Fruit fly (Drosophila melanogaster) whole organism, embryonic: Measurements from ENCODE around the gene sff.
A peak's percentile ranks its signal among the peaks of the same experiment; 100 is the strongest.

Experiments used
- Ada2b ChIP-seq: fragments of 200-800 bp; sonication (Bioruptor generic); IDR thresholded peaks from 2 replicates; pipeline ENCODE4 v1.3.6; 2022; ENCODE audit warnings: missing biosample characterization, missing genetic modification characterization
- Antp ChIP-seq: fragments of 200-800 bp; sonication (Bioruptor generic); optimal IDR thresholded peaks from 3 replicates; lab custom pipeline; 2016; ENCODE audit warnings: missing biosample characterization, missing genetic modification characterization
- Atf-2 ChIP-seq: fragments of 200-800 bp; sonication (Bioruptor generic); optimal IDR thresholded peaks from 2 replicates; lab custom pipeline; 2016; ENCODE audit warnings: missing biosample characterization, missing genetic modification characterization
- B-H2 ChIP-seq: fragments of 200-800 bp; sonication (Bioruptor generic); optimal IDR thresholded peaks from 2 replicates; lab custom pipeline; 2018; ENCODE audit warnings: missing biosample characterization, mild to moderate bottlenecking, missing genetic modification characterization
- CG10366 ChIP-seq: fragments of 200-800 bp; sonication (Bioruptor generic); IDR thresholded peaks from 2 replicates; pipeline ENCODE4 v1.3.6; 2022; ENCODE audit warnings: missing biosample characterization, missing genetic modification characterization
- CG2116 ChIP-seq: fragments of 200-800 bp; sonication (Bioruptor generic); optimal IDR thresholded peaks from 3 replicates; lab custom pipeline; 2018; ENCODE audit warnings: missing biosample characterization, mild to moderate bottlenecking, missing genetic modification characterization
- CG2202 ChIP-seq: fragments of 200-800 bp; sonication (Bioruptor generic); optimal IDR thresholded peaks from 2 replicates; lab custom pipeline; 2018; ENCODE audit warnings: missing biosample characterization, mild to moderate bottlenecking, missing genetic modification characterization
- CG30020 ChIP-seq: fragments of 200-800 bp; optimal IDR thresholded peaks from 2 replicates; lab custom pipeline; 2019; ENCODE audit warnings: missing biosample characterization, mild to moderate bottlenecking, missing genetic modification characterization, moderate library complexity
- CG30431 ChIP-seq: fragments of 200-800 bp; sonication (Bioruptor generic); optimal IDR thresholded peaks from 2 replicates; lab custom pipeline; 2017; ENCODE audit warnings: missing biosample characterization, missing genetic modification characterization
- CG32532 ChIP-seq: fragments of 200-800 bp; sonication (Bioruptor generic); IDR thresholded peaks from 2 replicates; pipeline ENCODE4 v1.3.6; 2022; ENCODE audit warnings: missing biosample characterization, missing genetic modification characterization
- CG34422 ChIP-seq: fragments of 200-800 bp; sonication (Bioruptor generic); IDR thresholded peaks from 3 replicates; pipeline ENCODE4 v1.3.6; 2022; ENCODE audit warnings: missing biosample characterization, missing genetic modification characterization
- CG3838 ChIP-seq: fragments of 200-800 bp; sonication (Bioruptor generic); optimal IDR thresholded peaks from 3 replicates; lab custom pipeline; 2016; ENCODE audit warnings: missing biosample characterization, missing genetic modification characterization
- CG4404 ChIP-seq: fragments of 200-800 bp; sonication (Bioruptor generic); IDR thresholded peaks from 2 replicates; pipeline ENCODE4 v1.3.6; 2022; ENCODE audit warnings: missing biosample characterization, missing genetic modification characterization
- CG6254 ChIP-seq: fragments of 200-800 bp; sonication (Bioruptor generic); optimal IDR thresholded peaks from 3 replicates; lab custom pipeline; 2017; ENCODE audit warnings: mild to moderate bottlenecking, missing biosample characterization, missing genetic modification reagents, missing genetic modification characterization
- CG6689 ChIP-seq: fragments of 200-800 bp; sonication (Bioruptor generic); IDR thresholded peaks from 2 replicates; pipeline ENCODE4 v1.3.6; 2022; ENCODE audit warnings: missing biosample characterization, missing genetic modification characterization
- CG7372 ChIP-seq: fragments of 200-800 bp; sonication (Bioruptor generic); IDR thresholded peaks from 2 replicates; pipeline ENCODE4 v1.3.6; 2022; ENCODE audit warnings: missing biosample characterization, missing genetic modification characterization
- CG8765 ChIP-seq: fragments of 200-800 bp; sonication (Bioruptor generic); IDR thresholded peaks from 2 replicates; pipeline ENCODE4 v1.3.6; 2022; ENCODE audit warnings: missing biosample characterization, missing genetic modification characterization
- CG9437 ChIP-seq: fragments of 200-800 bp; sonication (Bioruptor generic); optimal IDR thresholded peaks from 2 replicates; lab custom pipeline; 2018; ENCODE audit warnings: missing biosample characterization, mild to moderate bottlenecking, missing genetic modification characterization
- CHES-1-like ChIP-seq: fragments of 200-800 bp; sonication (Bioruptor generic); optimal IDR thresholded peaks from 2 replicates; lab custom pipeline; 2016; ENCODE audit warnings: missing biosample characterization, missing genetic modification characterization
- CkIIα-i1 ChIP-seq: fragments of 200-800 bp; sonication (Bioruptor generic); IDR thresholded peaks from 2 replicates; pipeline ENCODE4 v1.3.6; 2022; ENCODE audit warnings: missing biosample characterization, missing genetic modification characterization
- Dll ChIP-seq: fragments of 200-800 bp; sonication (Bioruptor generic); IDR thresholded peaks from 4 replicates; pipeline ENCODE4 v1.3.6; 2022; ENCODE audit warnings: missing biosample characterization, missing genetic modification characterization; ENCODE audit not compliant: partially characterized antibody
- Hr3 ChIP-seq: fragments of 200-800 bp; sonication (Bioruptor generic); optimal IDR thresholded peaks from 3 replicates; lab custom pipeline; 2016; ENCODE audit warnings: missing biosample characterization, missing genetic modification characterization
- Hr39 ChIP-seq: fragments of >200 bp; optimal IDR thresholded peaks from 2 replicates; lab custom pipeline; 2017
- Hr51 ChIP-seq, 2 experiments: fragments of 200-800 bp; sonication (Bioruptor generic); optimal IDR thresholded peaks; 2 replicates in 1 of 2; 3 replicates in 1 of 2; lab custom pipeline; 2016 to 2018; ENCODE audit warnings: missing biosample characterization in 2 of 2, missing genetic modification characterization in 2 of 2, mild to moderate bottlenecking in 1 of 2, moderate library complexity in 1 of 2
- Opbp ChIP-seq: fragments of 200-800 bp; sonication (Bioruptor generic); IDR thresholded peaks from 3 replicates; pipeline ENCODE4 v1.3.6; 2022; ENCODE audit warnings: missing biosample characterization, missing genetic modification characterization; ENCODE audit not compliant: partially characterized antibody
- Rfx ChIP-seq: fragments of 200-800 bp; sonication (Bioruptor generic); IDR thresholded peaks from 2 replicates; pipeline ENCODE4 v1.3.6; 2022; ENCODE audit warnings: missing biosample characterization, missing genetic modification characterization
- Trl ChIP-seq, 3 experiments: fragments of >200 bp in 2 of 3; fragments of 200-800 bp in 1 of 3; sonication (Bioruptor generic) in 1 of 3; optimal IDR thresholded peaks; 2 replicates in 1 of 3; 3 replicates in 2 of 3; lab custom pipeline; 2016 to 2017; ENCODE audit warnings: missing biosample characterization in 1 of 3, missing genetic modification characterization in 1 of 3
- amos ChIP-seq: fragments of 200-800 bp; sonication (Bioruptor generic); IDR thresholded peaks from 2 replicates; pipeline ENCODE4 v1.3.6; 2022; ENCODE audit warnings: missing biosample characterization, missing genetic modification characterization; ENCODE audit not compliant: partially characterized antibody
- chinmo ChIP-seq: fragments of 200-800 bp; sonication (Bioruptor generic); IDR thresholded peaks from 4 replicates; pipeline ENCODE4 v1.3.6; 2022; ENCODE audit warnings: missing biosample characterization, missing genetic modification characterization; ENCODE audit not compliant: partially characterized antibody
- crol ChIP-seq: fragments of 200-800 bp; sonication (Bioruptor generic); IDR thresholded peaks from 2 replicates; pipeline ENCODE4 v1.3.6; 2022; ENCODE audit warnings: missing biosample characterization, missing genetic modification characterization
- cwo ChIP-seq: fragments of 200-800 bp; sonication (Bioruptor generic); optimal IDR thresholded peaks from 3 replicates; lab custom pipeline; 2017; ENCODE audit warnings: missing biosample characterization, missing genetic modification characterization, mild to moderate bottlenecking, moderate library complexity, missing genetic modification reagents
- dpn ChIP-seq, 2 experiments: fragments of 200-800 bp; sonication (Bioruptor generic); optimal IDR thresholded peaks; 3 replicates each; lab custom pipeline; 2016; ENCODE audit warnings: missing biosample characterization in 2 of 2, missing genetic modification characterization in 2 of 2
- fd96Cb ChIP-seq: fragments of 200-800 bp; sonication (Bioruptor generic); optimal IDR thresholded peaks from 2 replicates; lab custom pipeline; 2018; ENCODE audit warnings: missing biosample characterization, mild to moderate bottlenecking, missing genetic modification characterization, moderate library complexity
- hb ChIP-seq: fragments of 200-800 bp; sonication (Bioruptor generic); IDR thresholded peaks from 3 replicates; pipeline ENCODE4 v1.3.6; 2022; ENCODE audit warnings: missing biosample characterization, missing genetic modification characterization; ENCODE audit not compliant: partially characterized antibody
- jing ChIP-seq: fragments of 200-800 bp; sonication (Bioruptor generic); optimal IDR thresholded peaks from 2 replicates; lab custom pipeline; 2018; ENCODE audit warnings: missing biosample characterization, mild to moderate bottlenecking, missing genetic modification characterization
- ken ChIP-seq: fragments of 200-800 bp; sonication (Bioruptor generic); IDR thresholded peaks from 3 replicates; pipeline ENCODE4 v1.3.6; 2022; ENCODE audit warnings: missing biosample characterization, missing genetic modification characterization
- klu ChIP-seq: fragments of 200-800 bp; sonication (Bioruptor generic); IDR thresholded peaks from 2 replicates; pipeline ENCODE4 v1.3.6; 2022; ENCODE audit warnings: missing biosample characterization, missing genetic modification characterization
- nau ChIP-seq: fragments of 200-800 bp; sonication (Bioruptor generic); optimal IDR thresholded peaks from 3 replicates; lab custom pipeline; 2017; ENCODE audit warnings: missing biosample characterization, mild to moderate bottlenecking, missing genetic modification characterization, missing genetic modification reagents
- nerfin-1 ChIP-seq: fragments of 200-800 bp; sonication (Bioruptor generic); optimal IDR thresholded peaks from 3 replicates; lab custom pipeline; 2019; ENCODE audit warnings: missing biosample characterization, mild to moderate bottlenecking, missing genetic modification characterization, moderate library complexity
- nmo ChIP-seq: fragments of 200-800 bp; sonication (Bioruptor generic); optimal IDR thresholded peaks from 2 replicates; lab custom pipeline; 2018; ENCODE audit warnings: missing biosample characterization, mild to moderate bottlenecking, missing genetic modification characterization, moderate library complexity
- oc ChIP-seq: fragments of 200-800 bp; sonication (Bioruptor generic); optimal IDR thresholded peaks from 2 replicates; lab custom pipeline; 2018; ENCODE audit warnings: missing biosample characterization, mild to moderate bottlenecking, missing genetic modification characterization, moderate library complexity
- pros ChIP-seq: fragments of 200-800 bp; sonication (Bioruptor generic); optimal IDR thresholded peaks from 3 replicates; lab custom pipeline; 2019; ENCODE audit warnings: missing biosample characterization, mild to moderate bottlenecking, missing genetic modification characterization, moderate library complexity
- repo ChIP-seq: fragments of 200-800 bp; sonication (Bioruptor generic); optimal IDR thresholded peaks from 2 replicates; lab custom pipeline; 2016; ENCODE audit warnings: missing biosample characterization, missing genetic modification characterization
- schlank ChIP-seq: fragments of 200-800 bp; sonication (Bioruptor generic); optimal IDR thresholded peaks from 2 replicates; lab custom pipeline; 2018; ENCODE audit warnings: missing biosample characterization, mild to moderate bottlenecking, missing genetic modification characterization
- scrt ChIP-seq: fragments of 200-800 bp; sonication (Bioruptor generic); optimal IDR thresholded peaks from 2 replicates; lab custom pipeline; 2018; ENCODE audit warnings: missing biosample characterization, mild to moderate bottlenecking, missing genetic modification characterization, moderate library complexity
- sens ChIP-seq: fragments of 200-800 bp; sonication (Bioruptor generic); peaks from one replicate; lab custom pipeline; 2016; ENCODE audit warnings: missing biosample characterization, missing genetic modification characterization
- sisA ChIP-seq: fragments of 200-800 bp; sonication (Bioruptor generic); IDR thresholded peaks from 2 replicates; pipeline ENCODE4 v1.3.6; 2022; ENCODE audit warnings: missing biosample characterization, missing genetic modification characterization
- twi ChIP-seq: fragments of 200-800 bp; optimal IDR thresholded peaks from 2 replicates; lab custom pipeline; 2019; ENCODE audit warnings: missing biosample characterization, mild to moderate bottlenecking, missing genetic modification characterization, moderate library complexity
- vnd ChIP-seq: fragments of 200-800 bp; sonication (Bioruptor generic); IDR thresholded peaks from 3 replicates; pipeline ENCODE4 v1.3.6; 2022; ENCODE audit warnings: missing biosample characterization, missing genetic modification characterization; ENCODE audit not compliant: partially characterized antibody

Gene sff

dm6 chr3L:15924811-15925437 is at the start of gene sff (continued):
- TF ChIP-seq Hr51 (GFP tag; optimal IDR thresholded peaks at IDR 0.05; lab: Kevin White, UChicago), result peak; percentile 74 to 88
- TF ChIP-seq sisA, result peak; percentile 89
- TF ChIP-seq nau (GFP tag; lab: Kevin White, UChicago), result peak; percentile 80
- peak; percentile 69 for TF ChIP-seq scrt (GFP tag; lab: Kevin White, UChicago)
- TF ChIP-seq ken (GFP tag; lab: Robert Waterston, UW), result peak; percentile 91
- peak; percentile 92 for TF ChIP-seq fd96Cb (tag; lab: Kevin White, UChicago)
- TF ChIP-seq twi, result peak; percentile 83
- TF ChIP-seq Atf-2 (GFP tag; lab: Kevin White, UChicago), result peak; percentile 52
- peak; percentile 84 for TF ChIP-seq CG8765 (GFP tag; lab: Robert Waterston, UW)
- 0 out of 3 replicates have a peak, but pooled peaks have one; percentile 20 for TF ChIP-seq vnd (GFP tag; lab: Robert Waterston, UW)
- TF ChIP-seq nerfin-1 (tag; lab: Kevin White, UChicago), result peak; percentile 87
- TF ChIP-seq nmo (GFP tag; lab: Kevin White, UChicago), result peak; percentile 96
- TF ChIP-seq CkIIα-i1 (GFP tag; lab: Robert Waterston, UW), result no peak
- no peak for TF ChIP-seq chinmo (GFP tag; lab: Robert Waterston, UW)
- TF ChIP-seq CG2202 (tag; lab: Kevin White, UChicago), result peak; percentile 84
- no peak for TF ChIP-seq pros
- TF ChIP-seq schlank, result peak; percentile 38
- TF ChIP-seq klu (GFP tag; lab: Robert Waterston, UW), result peak; percentile 79
- peak; percentile 77 for TF ChIP-seq CG9437
- peak; percentile 77 for TF ChIP-seq cwo
- peak; percentile 95 for TF ChIP-seq sens (GFP tag; lab: Kevin White, UChicago)
- TF ChIP-seq CG6254 (GFP tag; lab: Kevin White, UChicago), result peak; percentile 100
- TF ChIP-seq CG7372 (GFP tag; lab: Robert Waterston, UW), result peak; percentile 88
- TF ChIP-seq CG32532 (GFP tag; lab: Robert Waterston, UW), result peak; percentile 86
- peak; percentile 84 for TF ChIP-seq CG10366 (GFP tag; lab: Robert Waterston, UW)
- peak; percentile 69; the same call in 3 of the 4 replicates for TF ChIP-seq Dll (GFP tag; lab: Robert Waterston, UW)
- TF ChIP-seq B-H2 (GFP tag; lab: Kevin White, UChicago), result peak; percentile 84
- no peak; the same call in 1 of the 2 replicates for TF ChIP-seq amos (GFP tag; lab: Robert Waterston, UW)
- TF ChIP-seq Trl (optimal IDR thresholded peaks at IDR 0.05; lab: Kevin White, UChicago), result peak; percentile 54 to 71
- TF ChIP-seq Trl (GFP tag; optimal IDR thresholded peaks at IDR 0.05; lab: Kevin White, UChicago), result peak; percentile 74
- TF ChIP-seq CG2116 (GFP tag; lab: Kevin White, UChicago), result peak; percentile 75
- peak; percentile 66 for TF ChIP-seq Antp (GFP tag; lab: Kevin White, UChicago)
- peak; percentile 89 for TF ChIP-seq Hr3 (GFP tag; lab: Kevin White, UChicago)
- TF ChIP-seq CG3838 (GFP tag; lab: Kevin White, UChicago), result peak; percentile 13
- peak; percentile 89 for TF ChIP-seq CG4404
- TF ChIP-seq oc (tag; lab: Kevin White, UChicago), result peak; percentile 82
- TF ChIP-seq Rfx, result peak; percentile 88
- TF ChIP-seq repo, result peak; percentile 49
- peak; percentile 31; the same call in 1 of the 2 replicates for TF ChIP-seq crol (GFP tag; lab: Robert Waterston, UW)
- TF ChIP-seq CG30020 (tag; lab: Kevin White, UChicago), result peak; percentile 75
- TF ChIP-seq Hr39 (lab: Kevin White, UChicago), result no peak
- peak; percentile 75 to 89 for TF ChIP-seq dpn (GFP tag; optimal IDR thresholded peaks at IDR 0.05; lab: Kevin White, UChicago)
- TF ChIP-seq Opbp (GFP tag; lab: Robert Waterston, UW), result no peak
- TF ChIP-seq CG6689 (GFP tag; lab: Robert Waterston, UW), result peak; percentile 98
- peak; percentile 92 for TF ChIP-seq CG34422
- TF ChIP-seq jing (GFP tag; lab: Kevin White, UChicago), result peak; percentile 80
- no peak for TF ChIP-seq hb (GFP tag; lab: Robert Waterston, UW)
- TF ChIP-seq Ada2b (GFP tag; lab: Robert Waterston, UW), result peak; percentile 81
- peak; percentile 89 for TF ChIP-seq CG30431 (GFP tag; lab: Kevin White, UChicago)
- TF ChIP-seq CHES-1-like (GFP tag; lab: Kevin White, UChicago), result peak; percentile 46
